Fruit fly (Drosophila melanogaster) whole organism, embryonic: ENCODE data around the gene Reg-2.
A peak's percentile ranks its signal among the peaks of the same experiment; 100 is the strongest.

ENCODE experiments used
- Adf1 ChIP-seq: fragments of 200-800 bp; sonication (Bioruptor generic); IDR thresholded peaks from 2 replicates; pipeline ENCODE4 v1.3.6; 2022; ENCODE audit warnings: missing biosample characterization, missing genetic modification characterization
- CG10321 ChIP-seq: fragments of 200-800 bp; sonication (Bioruptor generic); IDR thresholded peaks from 2 replicates; pipeline ENCODE4 v1.3.6; 2022; ENCODE audit warnings: missing biosample characterization, missing genetic modification characterization
- CG11085 ChIP-seq: fragments of 200-800 bp; sonication (Bioruptor generic); IDR thresholded peaks from 2 replicates; pipeline ENCODE4 v1.3.6; 2022; ENCODE audit warnings: missing biosample characterization, missing genetic modification characterization
- CG11560 ChIP-seq: fragments of 200-800 bp; sonication (Bioruptor generic); IDR thresholded peaks from 3 replicates; pipeline ENCODE4 v1.3.6; 2022; ENCODE audit warnings: missing biosample characterization, missing genetic modification characterization
- CG12219 ChIP-seq: fragments of 200-800 bp; sonication (Bioruptor generic); optimal IDR thresholded peaks from 3 replicates; lab custom pipeline; 2018; ENCODE audit warnings: missing biosample characterization, mild to moderate bottlenecking, missing genetic modification characterization
- CG12391 ChIP-seq: fragments of 200-800 bp; sonication (Bioruptor generic); optimal IDR thresholded peaks from 3 replicates; lab custom pipeline; 2018; ENCODE audit warnings: missing biosample characterization, mild to moderate bottlenecking, missing genetic modification characterization, moderate library complexity
- CG13123 ChIP-seq: fragments of 200-800 bp; sonication (Bioruptor generic); optimal IDR thresholded peaks from 2 replicates; lab custom pipeline; 2016; ENCODE audit warnings: missing biosample characterization, missing genetic modification characterization
- CG13424 ChIP-seq: fragments of 200-800 bp; sonication (Bioruptor generic); optimal IDR thresholded peaks from 2 replicates; lab custom pipeline; 2019; ENCODE audit warnings: missing biosample characterization, mild to moderate bottlenecking, missing genetic modification characterization, moderate library complexity
- CG14860 ChIP-seq: fragments of 200-800 bp; sonication (Bioruptor generic); IDR thresholded peaks from 3 replicates; pipeline ENCODE4 v1.3.6; 2022; ENCODE audit warnings: missing biosample characterization, missing genetic modification characterization; ENCODE audit not compliant: partially characterized antibody
- CG15073 ChIP-seq: fragments of 200-800 bp; sonication (Bioruptor generic); optimal IDR thresholded peaks from 2 replicates; lab custom pipeline; 2016; ENCODE audit warnings: missing biosample characterization, missing genetic modification characterization
- CG1602 ChIP-seq: fragments of 200-800 bp; sonication (Bioruptor generic); optimal IDR thresholded peaks from 3 replicates; lab custom pipeline; 2016; ENCODE audit warnings: missing biosample characterization, missing genetic modification characterization
- CG16863 ChIP-seq: fragments of 200-800 bp; sonication (Bioruptor generic); optimal IDR thresholded peaks from 3 replicates; lab custom pipeline; 2016; ENCODE audit warnings: missing biosample characterization, missing genetic modification characterization
- CG2199 ChIP-seq: fragments of 200-800 bp; sonication (Bioruptor generic); IDR thresholded peaks from 3 replicates; pipeline ENCODE4 v1.3.6; 2022; ENCODE audit warnings: missing biosample characterization, missing genetic modification characterization
- CG2875 ChIP-seq: fragments of 200-800 bp; sonication (Bioruptor generic); optimal IDR thresholded peaks from 2 replicates; lab custom pipeline; 2017; ENCODE audit warnings: missing biosample characterization, mild to moderate bottlenecking, missing genetic modification characterization, missing genetic modification reagents
- CG31388 ChIP-seq: fragments of 200-800 bp; sonication (Bioruptor generic); optimal IDR thresholded peaks from 2 replicates; lab custom pipeline; 2016; ENCODE audit warnings: missing biosample characterization, missing genetic modification characterization
- CG33213 ChIP-seq: fragments of 200-800 bp; sonication (Bioruptor generic); optimal IDR thresholded peaks from 3 replicates; lab custom pipeline; 2016; ENCODE audit warnings: missing biosample characterization, missing genetic modification characterization
- CG4730 ChIP-seq: fragments of 200-800 bp; sonication (Bioruptor generic); IDR thresholded peaks from 2 replicates; pipeline ENCODE4 v1.3.6; 2022; ENCODE audit warnings: missing biosample characterization, missing genetic modification characterization
- CG5953 ChIP-seq: fragments of 200-800 bp; sonication (Bioruptor generic); IDR thresholded peaks from 2 replicates; pipeline ENCODE4 v1.3.6; 2022; ENCODE audit warnings: missing biosample characterization, missing genetic modification characterization
- CG7372 ChIP-seq: fragments of 200-800 bp; sonication (Bioruptor generic); IDR thresholded peaks from 2 replicates; pipeline ENCODE4 v1.3.6; 2022; ENCODE audit warnings: missing biosample characterization, missing genetic modification characterization
- CG8924 ChIP-seq: fragments of 200-800 bp; optimal IDR thresholded peaks from 3 replicates; lab custom pipeline; 2019; ENCODE audit warnings: missing biosample characterization, mild to moderate bottlenecking, missing genetic modification characterization, moderate library complexity
- CG9215 ChIP-seq: fragments of 200-800 bp; sonication (Bioruptor generic); IDR thresholded peaks from 2 replicates; pipeline ENCODE4 v1.3.6; 2022; ENCODE audit warnings: missing biosample characterization, missing genetic modification characterization
- CG9932 ChIP-seq: fragments of 200-800 bp; sonication (Bioruptor generic); IDR thresholded peaks from 2 replicates; pipeline ENCODE4 v1.3.6; 2022; ENCODE audit warnings: missing biosample characterization, missing genetic modification characterization
- CTCF ChIP-seq: fragments of 200-800 bp; sonication (Bioruptor generic); optimal IDR thresholded peaks from 2 replicates; lab custom pipeline; 2017; ENCODE audit warnings: missing biosample characterization, mild to moderate bottlenecking, missing genetic modification characterization, moderate library complexity
- Doc2 ChIP-seq: fragments of 200-800 bp; sonication (Bioruptor generic); IDR thresholded peaks from 2 replicates; pipeline ENCODE4 v1.3.6; 2022; ENCODE audit warnings: missing biosample characterization, missing genetic modification characterization
- Dp ChIP-seq: fragments of 200-800 bp; sonication (Bioruptor generic); optimal IDR thresholded peaks from 2 replicates; lab custom pipeline; 2018; ENCODE audit warnings: missing biosample characterization, mild to moderate bottlenecking, missing genetic modification characterization, moderate library complexity
- GATAe ChIP-seq: fragments of 200-800 bp; sonication (Bioruptor generic); conservative IDR thresholded peaks from 2 replicates; pipeline ENCODE4 v1.3.6; 2022; ENCODE audit warnings: missing biosample characterization, missing genetic modification characterization
- Gsc ChIP-seq: fragments of 200-800 bp; sonication (Bioruptor generic); IDR thresholded peaks from 2 replicates; pipeline ENCODE4 v1.3.6; 2022; ENCODE audit warnings: missing biosample characterization, missing genetic modification characterization
- Hand ChIP-seq: fragments of 200-800 bp; sonication (Bioruptor generic); optimal IDR thresholded peaks from 2 replicates; lab custom pipeline; 2017; ENCODE audit warnings: mild to moderate bottlenecking, missing biosample characterization, missing genetic modification reagents, missing genetic modification characterization
- MBD-R2 ChIP-seq: fragments of 200-800 bp; sonication (Bioruptor generic); IDR thresholded peaks from 2 replicates; pipeline ENCODE4 v1.3.6; 2022; ENCODE audit warnings: missing biosample characterization, missing genetic modification characterization
- Myb ChIP-seq: fragments of 200-800 bp; sonication (Bioruptor generic); optimal IDR thresholded peaks from 2 replicates; lab custom pipeline; 2016; ENCODE audit warnings: missing biosample characterization, missing genetic modification characterization
- Nf-YC ChIP-seq: fragments of 200-800 bp; optimal IDR thresholded peaks from 3 replicates; lab custom pipeline; 2019; ENCODE audit warnings: missing biosample characterization, mild to moderate bottlenecking, missing genetic modification characterization, moderate library complexity
- Oaz ChIP-seq: fragments of 200-800 bp; sonication (Bioruptor generic); IDR thresholded peaks from 2 replicates; pipeline ENCODE4 v1.3.6; 2022; ENCODE audit warnings: missing biosample characterization, missing genetic modification characterization
- Sin3A ChIP-seq: fragments of >200 bp; optimal IDR thresholded peaks from 2 replicates; lab custom pipeline; 2018
- Sry-δ ChIP-seq: fragments of 200-800 bp; sonication (Bioruptor generic); optimal IDR thresholded peaks from 2 replicates; lab custom pipeline; 2016; ENCODE audit warnings: missing biosample characterization, missing genetic modification characterization
- ase ChIP-seq: fragments of 200-800 bp; sonication (Bioruptor generic); IDR thresholded peaks from 3 replicates; pipeline ENCODE4 v1.3.6; 2022; ENCODE audit warnings: missing biosample characterization, missing genetic modification characterization
- bowl ChIP-seq: fragments of 200-800 bp; sonication (Bioruptor generic); IDR thresholded peaks from 2 replicates; pipeline ENCODE4 v1.3.6; 2022; ENCODE audit warnings: missing biosample characterization, missing genetic modification characterization
- cato ChIP-seq: fragments of 200-800 bp; sonication (Bioruptor generic); optimal IDR thresholded peaks from 2 replicates; lab custom pipeline; 2016; ENCODE audit warnings: missing biosample characterization, missing genetic modification characterization, borderline replicate concordance
- dpn ChIP-seq, 2 experiments: fragments of 200-800 bp; sonication (Bioruptor generic); optimal IDR thresholded peaks; 3 replicates each; lab custom pipeline; 2016; ENCODE audit warnings: missing biosample characterization in 2 of 2, missing genetic modification characterization in 2 of 2
- emc ChIP-seq: fragments of 200-800 bp; sonication (Bioruptor generic); optimal IDR thresholded peaks from 2 replicates; lab custom pipeline; 2016; ENCODE audit warnings: missing biosample characterization, missing genetic modification characterization
- ewg ChIP-seq: fragments of 200-800 bp; sonication (Bioruptor generic); optimal IDR thresholded peaks from 3 replicates; lab custom pipeline; 2017; ENCODE audit warnings: mild to moderate bottlenecking, missing biosample characterization, missing genetic modification reagents, missing genetic modification characterization
- fd3F ChIP-seq: fragments of 200-800 bp; sonication (Bioruptor generic); optimal IDR thresholded peaks from 2 replicates; lab custom pipeline; 2018; ENCODE audit warnings: missing biosample characterization, mild to moderate bottlenecking, missing genetic modification characterization, moderate library complexity
- hb ChIP-seq: fragments of 200-800 bp; sonication (Bioruptor generic); IDR thresholded peaks from 3 replicates; pipeline ENCODE4 v1.3.6; 2022; ENCODE audit warnings: missing biosample characterization, missing genetic modification characterization; ENCODE audit not compliant: partially characterized antibody
- kni ChIP-seq: fragments of 200-800 bp; sonication (Bioruptor generic); optimal IDR thresholded peaks from 3 replicates; lab custom pipeline; 2017; ENCODE audit warnings: mild to moderate bottlenecking, missing biosample characterization, missing genetic modification reagents, missing genetic modification characterization
- mirr ChIP-seq: fragments of 200-800 bp; sonication (Bioruptor generic); optimal IDR thresholded peaks from 3 replicates; lab custom pipeline; 2018; ENCODE audit warnings: missing biosample characterization, mild to moderate bottlenecking, missing genetic modification characterization
- org-1 ChIP-seq: fragments of 200-800 bp; sonication (Bioruptor generic); optimal IDR thresholded peaks from 2 replicates; lab custom pipeline; 2017; ENCODE audit warnings: missing biosample characterization, missing genetic modification characterization
- pb ChIP-seq: fragments of 200-800 bp; sonication (Bioruptor generic); optimal IDR thresholded peaks from 3 replicates; lab custom pipeline; 2016; ENCODE audit warnings: missing biosample characterization, missing genetic modification characterization
- sim ChIP-seq: fragments of 200-800 bp; sonication (Bioruptor generic); IDR thresholded peaks from 2 replicates; pipeline ENCODE4 v1.3.6; 2022; ENCODE audit warnings: missing biosample characterization, missing genetic modification characterization
- ssp ChIP-seq: fragments of 200-800 bp; sonication (Bioruptor generic); IDR thresholded peaks from 2 replicates; pipeline ENCODE4 v1.3.6; 2022; ENCODE audit warnings: missing biosample characterization, missing genetic modification characterization
- tll ChIP-seq, 2 experiments: fragments of 200-800 bp in 1 of 2; fragments of >200 bp in 1 of 2; sonication (Bioruptor generic) in 1 of 2; optimal IDR thresholded peaks; 2 replicates each; lab custom pipeline; 2017 to 2019; ENCODE audit warnings: missing biosample characterization in 2 of 2, missing genetic modification characterization in 2 of 2, mild to moderate bottlenecking in 1 of 2, moderate library complexity in 1 of 2
- trem ChIP-seq: fragments of 200-800 bp; optimal IDR thresholded peaks from 3 replicates; lab custom pipeline; 2019; ENCODE audit warnings: missing biosample characterization, mild to moderate bottlenecking, missing genetic modification characterization, moderate library complexity
- vvl ChIP-seq: fragments of 200-800 bp; sonication (Bioruptor generic); IDR thresholded peaks from 2 replicates; pipeline ENCODE4 v1.3.6; 2022; ENCODE audit warnings: missing biosample characterization, missing genetic modification characterization
- z ChIP-seq: fragments of 200-800 bp; sonication (Bioruptor generic); IDR thresholded peaks from 3 replicates; pipeline ENCODE4 v1.3.6; 2022; ENCODE audit warnings: missing biosample characterization, missing genetic modification characterization

The Reg-2 gene

dm6 chr3L:642146-642864 lies 35.9 kb upstream of the Reg-2 start (continued):
- no peak for TF ChIP-seq Sry-δ (GFP tag; lab: Kevin White, UChicago)
- TF ChIP-seq Nf-YC = peak; percentile 21
- peak; percentile 8 for TF ChIP-seq fd3F
- TF ChIP-seq CG9932 (GFP tag; lab: Robert Waterston, UW) = no peak
- TF ChIP-seq trem = peak; percentile 56
- no peak for TF ChIP-seq CG5953 (GFP tag; lab: Robert Waterston, UW)
- no peak for TF ChIP-seq ase
- no peak for TF ChIP-seq emc (GFP tag; lab: Kevin White, UChicago)
- TF ChIP-seq vvl (GFP tag; lab: Robert Waterston, UW) = peak; percentile 12; the same call in 1 of the 2 replicates
- no peak for TF ChIP-seq tll (GFP tag; optimal IDR thresholded peaks at IDR 0.05; lab: Kevin White, UChicago)
- TF ChIP-seq cato (GFP tag; lab: Kevin White, UChicago) = peak; percentile 40
- no peak for TF ChIP-seq kni
- peak; percentile 70 for TF ChIP-seq CG12391 (tag; lab: Kevin White, UChicago)
- TF ChIP-seq CG10321 (GFP tag; lab: Robert Waterston, UW) = no peak
- TF ChIP-seq Gsc (GFP tag; lab: Robert Waterston, UW) = no peak
- peak; percentile 7; the same call in 1 of the 3 replicates for TF ChIP-seq CG2199 (GFP tag; lab: Robert Waterston, UW)
- TF ChIP-seq CG13123 (GFP tag; lab: Kevin White, UChicago) = no peak
- TF ChIP-seq Oaz (GFP tag; lab: Robert Waterston, UW) = no peak
- TF ChIP-seq CG1602 (GFP tag; lab: Kevin White, UChicago) = peak; percentile 32
- no peak for TF ChIP-seq CG14860 (GFP tag; lab: Robert Waterston, UW)
- peak; percentile 53 for TF ChIP-seq ewg
- TF ChIP-seq Sin3A = no peak
- no peak for TF ChIP-seq CG31388
- TF ChIP-seq Dp = no peak
- TF ChIP-seq CG16863 (GFP tag; lab: Kevin White, UChicago) = no peak
- TF ChIP-seq dpn (GFP tag; optimal IDR thresholded peaks at IDR 0.05; lab: Kevin White, UChicago) = peak in 1 of 2 experiments; percentile 50
- TF ChIP-seq CG33213 (GFP tag; lab: Kevin White, UChicago) = no peak
- TF ChIP-seq MBD-R2 (GFP tag; lab: Robert Waterston, UW) = no peak
- no peak for TF ChIP-seq CG11085
- TF ChIP-seq GATAe (GFP tag; lab: Robert Waterston, UW) = no peak
- TF ChIP-seq z (GFP tag; lab: Robert Waterston, UW) = no peak
- TF ChIP-seq bowl = no peak
- peak; percentile 71 for TF ChIP-seq CG13424 (tag; lab: Kevin White, UChicago)
- TF ChIP-seq CG15073 = no peak
- TF ChIP-seq org-1 (GFP tag; lab: Kevin White, UChicago) = no peak
- no peak for TF ChIP-seq CG11560
- TF ChIP-seq CG7372 (GFP tag; lab: Robert Waterston, UW) = no peak
- peak; percentile 15; the same call in 1 of the 2 replicates for TF ChIP-seq CG4730
- TF ChIP-seq CTCF (GFP tag; lab: Kevin White, UChicago) = no peak
- TF ChIP-seq CG8924 = peak; percentile 66
- 0 out of 2 replicates have a peak, but pooled peaks have one; percentile 22 for TF ChIP-seq ssp (GFP tag; lab: Robert Waterston, UW)
- peak; percentile 30 for TF ChIP-seq mirr
- no peak for TF ChIP-seq Hand
- TF ChIP-seq Adf1 (GFP tag; lab: Robert Waterston, UW) = no peak
- TF ChIP-seq CG12219 (GFP tag; lab: Kevin White, UChicago) = no peak
- no peak for TF ChIP-seq Doc2 (GFP tag; lab: Robert Waterston, UW)
- TF ChIP-seq CG9215 (GFP tag; lab: Robert Waterston, UW) = 0 out of 2 replicates have a peak, but pooled peaks have one; percentile 20
- no peak for TF ChIP-seq pb (GFP tag; lab: Kevin White, UChicago)
- TF ChIP-seq hb (GFP tag; lab: Robert Waterston, UW) = no peak
- TF ChIP-seq sim (GFP tag; lab: Robert Waterston, UW) = no peak
- TF ChIP-seq CG2875 (GFP tag; lab: Kevin White, UChicago) = peak; percentile 51
- TF ChIP-seq Myb (GFP tag; lab: Kevin White, UChicago) = no peak
